Worm (Caenorhabditis elegans) whole organism, L2 larva: Measurements from ENCODE around the gene F56C4.1.
A peak's percentile ranks its signal among the peaks of the same experiment; 100 is the strongest.

Experiments
- Y55F3AM.14 ChIP-seq: fragments of 200-800 bp; sonication (Bioruptor generic); optimal IDR thresholded peaks from 2 replicates; lab custom pipeline; 2018; ENCODE audit warnings: mild to moderate bottlenecking, missing genetic modification characterization, missing compliant biosample characterization
- ZK546.5 ChIP-seq: sonication (generic microtip); optimal IDR thresholded peaks from 2 replicates; lab custom pipeline; 2017; ENCODE audit warnings: missing biosample characterization, missing genetic modification characterization
- alr-1 ChIP-seq: fragments of 150-350 bp; optimal IDR thresholded peaks from 2 replicates; lab custom pipeline; 2014; ENCODE audit warnings: missing biosample characterization, missing genetic modification characterization
- ama-1 ChIP-seq: fragments of 150-350 bp; optimal IDR thresholded peaks from 2 replicates; lab custom pipeline; 2018; ENCODE audit warnings: inconsistent platforms
- blmp-1 ChIP-seq: sonication (generic microtip); optimal IDR thresholded peaks from 2 replicates; lab custom pipeline; 2017; ENCODE audit warnings: missing genetic modification characterization, mild to moderate bottlenecking, missing compliant biosample characterization, antibody characterized with exemption, moderate library complexity; ENCODE audit not compliant: insufficient read depth
- ceh-16 ChIP-seq: fragments of 150-350 bp; optimal IDR thresholded peaks from 2 replicates; lab custom pipeline; 2014; ENCODE audit warnings: missing biosample characterization, missing genetic modification characterization
- crh-2 ChIP-seq: sonication (generic microtip); optimal IDR thresholded peaks from 2 replicates; lab custom pipeline; 2017; ENCODE audit warnings: missing biosample characterization, missing genetic modification characterization
- dmd-4 ChIP-seq: sonication (generic microtip); optimal IDR thresholded peaks from 2 replicates; lab custom pipeline; 2017; ENCODE audit warnings: missing biosample characterization, missing genetic modification characterization
- egl-27 ChIP-seq: sonication (generic microtip); optimal IDR thresholded peaks from 3 replicates; lab custom pipeline; 2017; ENCODE audit warnings: missing biosample characterization, missing genetic modification reagents, missing genetic modification characterization
- elt-3 ChIP-seq: sonication (generic microtip); optimal IDR thresholded peaks from 2 replicates; lab custom pipeline; 2017; ENCODE audit warnings: missing biosample characterization, missing genetic modification characterization
- fos-1 ChIP-seq: fragments of 150-350 bp; optimal IDR thresholded peaks from 2 replicates; lab custom pipeline; 2014; ENCODE audit warnings: missing biosample characterization, missing genetic modification characterization
- gmeb-1 ChIP-seq: fragments of 150-350 bp; optimal IDR thresholded peaks from 2 replicates; lab custom pipeline; 2014; ENCODE audit warnings: missing biosample characterization, missing genetic modification characterization
- lin-11 ChIP-seq: fragments of 150-350 bp; sonication (generic microtip); optimal IDR thresholded peaks from 2 replicates; lab custom pipeline; 2014; ENCODE audit warnings: missing biosample characterization, missing genetic modification characterization, inconsistent platforms, mixed read lengths
- lin-13 ChIP-seq: fragments of 150-350 bp; optimal IDR thresholded peaks from 2 replicates; lab custom pipeline; 2014; ENCODE audit warnings: missing biosample characterization, missing genetic modification reagents, missing genetic modification characterization
- lin-39 ChIP-seq: fragments of 150-350 bp; optimal IDR thresholded peaks from 2 replicates; lab custom pipeline; 2014; ENCODE audit warnings: missing biosample characterization, missing genetic modification reagents, missing genetic modification characterization
- lsy-2 ChIP-seq, 2 experiments: fragments of 150-350 bp in 1 of 2; sonication (generic microtip) in 1 of 2; optimal IDR thresholded peaks; 2 replicates each; lab custom pipeline; 2014 to 2017; ENCODE audit warnings: missing biosample characterization in 2 of 2, missing genetic modification characterization in 2 of 2
- mab-5 ChIP-seq: fragments of 150-350 bp; optimal IDR thresholded peaks from 2 replicates; lab custom pipeline; 2014; ENCODE audit warnings: missing biosample characterization, missing genetic modification characterization
- mdl-1 ChIP-seq, 2 experiments: fragments of 150-350 bp in 1 of 2; sonication (generic microtip) in 1 of 2; optimal IDR thresholded peaks; 2 replicates each; lab custom pipeline; 2017; ENCODE audit warnings: missing biosample characterization in 2 of 2, missing genetic modification characterization in 2 of 2
- nhr-11 ChIP-seq: fragments of 150-350 bp; optimal IDR thresholded peaks from 2 replicates; lab custom pipeline; 2014; ENCODE audit warnings: missing biosample characterization, missing genetic modification characterization
- nhr-21 ChIP-seq: fragments of 150-350 bp; optimal IDR thresholded peaks from 2 replicates; lab custom pipeline; 2014; ENCODE audit warnings: missing biosample characterization, missing genetic modification characterization
- nhr-23 ChIP-seq: fragments of 150-350 bp; optimal IDR thresholded peaks from 2 replicates; lab custom pipeline; 2014; ENCODE audit warnings: missing biosample characterization, missing genetic modification reagents, missing genetic modification characterization
- nhr-25 ChIP-seq: fragments of 150-350 bp; sonication (generic microtip); optimal IDR thresholded peaks from 3 replicates; lab custom pipeline; 2014; ENCODE audit warnings: missing biosample characterization, missing genetic modification characterization
- nhr-6 ChIP-seq: fragments of 150-350 bp; optimal IDR thresholded peaks from 2 replicates; lab custom pipeline; 2014; ENCODE audit warnings: missing biosample characterization, missing genetic modification characterization
- nhr-77 ChIP-seq: fragments of 150-350 bp; optimal IDR thresholded peaks from 2 replicates; lab custom pipeline; 2014; ENCODE audit warnings: missing biosample characterization, missing genetic modification characterization
- sem-4 ChIP-seq: fragments of 150-350 bp; optimal IDR thresholded peaks from 2 replicates; lab custom pipeline; 2014; ENCODE audit warnings: missing biosample characterization, missing genetic modification reagents, missing genetic modification characterization
- sma-3 ChIP-seq: sonication (generic microtip); optimal IDR thresholded peaks from 2 replicates; lab custom pipeline; 2016; ENCODE audit warnings: missing genetic modification reagents, missing genetic modification characterization, missing compliant biosample characterization
- sma-9 ChIP-seq, 2 experiments: fragments of 150-350 bp in 1 of 2; sonication (generic microtip) in 1 of 2; optimal IDR thresholded peaks; 2 replicates each; lab custom pipeline; 2014 to 2016; ENCODE audit warnings: missing genetic modification characterization in 2 of 2, mild to moderate bottlenecking in 1 of 2, missing biosample characterization in 1 of 2, missing compliant biosample characterization in 1 of 2, missing genetic modification reagents in 1 of 2, moderate library complexity in 1 of 2
- snpc-4 ChIP-seq: fragments of 150-350 bp; optimal IDR thresholded peaks from 2 replicates; lab custom pipeline; 2014; ENCODE audit warnings: missing biosample characterization, missing genetic modification characterization
- unc-39 ChIP-seq: fragments of 150-350 bp; optimal IDR thresholded peaks from 2 replicates; lab custom pipeline; 2014; ENCODE audit warnings: missing biosample characterization, missing genetic modification characterization
- unc-55 ChIP-seq: fragments of 150-350 bp; sonication (generic microtip); optimal IDR thresholded peaks from 3 replicates; lab custom pipeline; 2014; ENCODE audit warnings: missing biosample characterization, missing genetic modification reagents, missing genetic modification characterization
- unc-62 ChIP-seq: fragments of 150-350 bp; optimal IDR thresholded peaks from 2 replicates; lab custom pipeline; 2014; ENCODE audit warnings: missing biosample characterization, missing genetic modification reagents, missing genetic modification characterization
- zag-1 ChIP-seq: fragments of 150-350 bp; optimal IDR thresholded peaks from 2 replicates; lab custom pipeline; 2014; ENCODE audit warnings: missing biosample characterization, missing genetic modification characterization
- ztf-1 ChIP-seq: fragments of 200-800 bp; sonication (Bioruptor generic); conservative IDR thresholded peaks from 2 replicates; pipeline ENCODE4 v1.3.6; 2022; ENCODE audit warnings: missing genetic modification characterization, missing compliant biosample characterization
- ztf-11 ChIP-seq: sonication (generic microtip); optimal IDR thresholded peaks from 2 replicates; lab custom pipeline; 2017; ENCODE audit warnings: missing biosample characterization, missing genetic modification characterization

F56C4.1 gene

ce11 chrIV:10599983-10600382 lies 36.8 kb upstream of the F56C4.1 start, which contains the start of gene R09H10.1:
Gene R09H10.1 (plus strand): TSS chrIV:10600283.
- TF ChIP-seq sma-9 (GFP tag; optimal IDR thresholded peaks at IDR 0.05; lab: Kevin White, UChicago): no peak
- no peak for TF ChIP-seq sma-9 (tag; optimal IDR thresholded peaks at IDR 0.05; lab: Kevin White, UChicago)
- no peak for TF ChIP-seq crh-2
- TF ChIP-seq dmd-4 (tag; lab: Kevin White, UChicago): no peak
- TF ChIP-seq zag-1: no peak
- TF ChIP-seq sem-4: no peak
- TF ChIP-seq gmeb-1: no peak
- no peak for TF ChIP-seq nhr-23 (tag; lab: Kevin White, UChicago)
- no peak for TF ChIP-seq snpc-4
- TF ChIP-seq ztf-1 (GFP tag; lab: Robert Waterston, UW): no peak
- no peak for TF ChIP-seq lsy-2 (tag; optimal IDR thresholded peaks at IDR 0.05; lab: Kevin White, UChicago)
- TF ChIP-seq fos-1 (tag; lab: Kevin White, UChicago): no peak
- TF ChIP-seq egl-27 (tag; lab: Kevin White, UChicago): no peak
- no peak for TF ChIP-seq nhr-6
- TF ChIP-seq ztf-11 (tag; lab: Kevin White, UChicago): no peak
- TF ChIP-seq unc-62: no peak
- TF ChIP-seq ZK546.5 (tag; lab: Kevin White, UChicago): no peak
- TF ChIP-seq, all 48 proteins: peak for 0

- TF ChIP-seq unc-62: no peak
- no peak for TF ChIP-seq mab-5 (tag; lab: Kevin White, UChicago)
- TF ChIP-seq elt-3 (tag; lab: Kevin White, UChicago): no peak
- no peak for TF ChIP-seq blmp-1
- no peak for TF ChIP-seq lin-39
- TF ChIP-seq unc-39 (tag; lab: Kevin White, UChicago): no peak
- no peak for TF ChIP-seq ceh-16
- no peak for TF ChIP-seq lin-11 (tag; lab: Kevin White, UChicago)
- no peak for TF ChIP-seq nhr-6
Observed at ce11 chrIV:10602644-10603043, 34.1 kb upstream of the F56C4.1 start, which contains the start of gene R09H10.2. Gene R09H10.2 (plus strand): TSS chrIV:10602944.

- TF ChIP-seq nhr-25 (tag; lab: Kevin White, UChicago) (no peak), elt-3 (tag; lab: Kevin White, UChicago) (no peak), dmd-4 (tag; lab: Kevin White, UChicago) (no peak), nhr-6 (no peak), egl-27 (tag; lab: Kevin White, UChicago) (no peak), nhr-77 (tag; lab: Kevin White, UChicago) (no peak), blmp-1 (no peak), unc-55 (GFP tag; lab: Kevin White, UChicago) (no peak)
Observed at ce11 chrIV:10606575-10607080, 30.1 kb upstream of the F56C4.1 start, which contains the start of gene R09H10.3. Gene R09H10.3 (plus strand): TSS chrIV:10607030.

- no peak for TF ChIP-seq alr-1 (tag; lab: Kevin White, UChicago)
- TF ChIP-seq fos-1 (tag; lab: Kevin White, UChicago): no peak
- no peak for TF ChIP-seq mdl-1 (tag; optimal IDR thresholded peaks at IDR 0.05; lab: Kevin White, UChicago)
- no peak for TF ChIP-seq gmeb-1
- no peak for TF ChIP-seq nhr-11 (tag; lab: Kevin White, UChicago)
- TF ChIP-seq sem-4: no peak
Observed at ce11 chrIV:10608275-10608674, 28.5 kb upstream of the F56C4.1 start, which contains the start of gene R09H10.6. Gene R09H10.6 (plus strand): TSS chrIV:10608575.

ce11 chrIV:10609920-10610319 lies 26.8 kb upstream of the F56C4.1 start:
- peak; percentile 54 for TF ChIP-seq sma-9 (GFP tag; optimal IDR thresholded peaks at IDR 0.05; lab: Kevin White, UChicago)
- no peak for TF ChIP-seq sma-9 (tag; optimal IDR thresholded peaks at IDR 0.05; lab: Kevin White, UChicago)
- TF ChIP-seq Y55F3AM.14 (GFP tag; lab: Kevin White, UChicago): no peak
- TF ChIP-seq nhr-25 (tag; lab: Kevin White, UChicago): no peak
- TF ChIP-seq nhr-21 (tag; lab: Kevin White, UChicago): peak; percentile 2
- TF ChIP-seq unc-55 (GFP tag; lab: Kevin White, UChicago): no peak
- peak; percentile 10 for TF ChIP-seq fos-1 (tag; lab: Kevin White, UChicago)
- TF ChIP-seq crh-2: no peak
- TF ChIP-seq unc-39 (tag; lab: Kevin White, UChicago): no peak
- no peak for TF ChIP-seq lin-13 (GFP tag; lab: Kevin White, UChicago)
- peak; percentile 24 for TF ChIP-seq sma-3 (GFP tag; lab: Kevin White, UChicago)
- TF ChIP-seq alr-1 (tag; lab: Kevin White, UChicago): no peak
- TF ChIP-seq nhr-77 (tag; lab: Kevin White, UChicago): no peak
- no peak for TF ChIP-seq ZK546.5 (tag; lab: Kevin White, UChicago)
- TF ChIP-seq zag-1: no peak
- TF ChIP-seq ama-1 (lab: Kevin White, UChicago): no peak
- no peak for TF ChIP-seq mab-5 (tag; lab: Kevin White, UChicago)
- no peak for TF ChIP-seq nhr-23 (tag; lab: Kevin White, UChicago)
